Fruit fly (Drosophila melanogaster) whole organism, pupa: ENCODE measurements around the gene Prosalpha2.

Experiments
- CG10348 ChIP-seq: fragments of 200-800 bp; sonication (Bioruptor generic); IDR thresholded peaks from 2 replicates; pipeline ENCODE4 v1.3.6; 2022; ENCODE audit warnings: missing biosample characterization, missing genetic modification characterization
- CG12605 ChIP-seq: fragments of 200-800 bp; sonication (Bioruptor generic); IDR thresholded peaks from 2 replicates; pipeline ENCODE4 v1.3.6; 2022; ENCODE audit warnings: missing biosample characterization, missing genetic modification characterization
- CG13204 ChIP-seq: fragments of 200-800 bp; sonication (Bioruptor generic); optimal IDR thresholded peaks from 2 replicates; lab custom pipeline; 2018; ENCODE audit warnings: missing biosample characterization, mild to moderate bottlenecking, missing genetic modification characterization, moderate library complexity
- CG14655 ChIP-seq: fragments of 200-800 bp; sonication (Bioruptor generic); optimal IDR thresholded peaks from 3 replicates; lab custom pipeline; 2017; ENCODE audit warnings: mild to moderate bottlenecking, missing biosample characterization, missing genetic modification reagents, missing genetic modification characterization
- CG15710 ChIP-seq: fragments of 200-800 bp; sonication (Bioruptor generic); optimal IDR thresholded peaks from 2 replicates; lab custom pipeline; 2018; ENCODE audit warnings: missing biosample characterization, mild to moderate bottlenecking, missing genetic modification characterization, moderate library complexity
- CG17806 ChIP-seq: fragments of 200-800 bp; sonication (Bioruptor generic); optimal IDR thresholded peaks from 2 replicates; lab custom pipeline; 2018; ENCODE audit warnings: missing biosample characterization, mild to moderate bottlenecking, missing genetic modification characterization, moderate library complexity
- CG32121 ChIP-seq: fragments of 200-800 bp; sonication (Bioruptor generic); IDR thresholded peaks from 2 replicates; pipeline ENCODE4 v1.3.6; 2022; ENCODE audit warnings: missing biosample characterization, missing genetic modification characterization
- CG34367 ChIP-seq: fragments of 200-800 bp; sonication (Bioruptor generic); optimal IDR thresholded peaks from 2 replicates; lab custom pipeline; 2018; ENCODE audit warnings: missing biosample characterization, mild to moderate bottlenecking, missing genetic modification characterization
- CG4496 ChIP-seq: fragments of 200-800 bp; sonication (Bioruptor generic); IDR thresholded peaks from 3 replicates; pipeline ENCODE4 v1.3.6; 2022; ENCODE audit warnings: missing biosample characterization, missing genetic modification characterization
- CG8159 ChIP-seq: fragments of 200-800 bp; sonication (Bioruptor generic); optimal IDR thresholded peaks from 3 replicates; lab custom pipeline; 2018; ENCODE audit warnings: missing biosample characterization, mild to moderate bottlenecking, missing genetic modification characterization, moderate library complexity
- CG8301 ChIP-seq: fragments of 200-800 bp; sonication (Bioruptor generic); optimal IDR thresholded peaks from 2 replicates; lab custom pipeline; 2018; ENCODE audit warnings: missing biosample characterization, mild to moderate bottlenecking, missing genetic modification characterization
- CG9948 ChIP-seq: fragments of 200-800 bp; sonication (Bioruptor generic); optimal IDR thresholded peaks from 2 replicates; lab custom pipeline; 2018; ENCODE audit warnings: missing biosample characterization, mild to moderate bottlenecking, missing genetic modification characterization, moderate library complexity
- D1 ChIP-seq: fragments of 200-800 bp; sonication (Bioruptor generic); optimal IDR thresholded peaks from 2 replicates; lab custom pipeline; 2018; ENCODE audit warnings: missing biosample characterization, mild to moderate bottlenecking, missing genetic modification characterization, moderate library complexity
- EcR ChIP-seq: fragments of 200-800 bp; sonication (Bioruptor generic); optimal IDR thresholded peaks from 3 replicates; lab custom pipeline; 2019; ENCODE audit warnings: missing biosample characterization, missing genetic modification characterization, mild to moderate bottlenecking, moderate library complexity, missing genetic modification reagents
- Ets98B ChIP-seq: fragments of 200-800 bp; sonication (Bioruptor generic); IDR thresholded peaks from 2 replicates; pipeline ENCODE4 v1.3.6; 2022; ENCODE audit warnings: missing biosample characterization, missing genetic modification characterization
- Pif1A ChIP-seq: fragments of 200-800 bp; sonication (Bioruptor generic); optimal IDR thresholded peaks from 3 replicates; lab custom pipeline; 2016; ENCODE audit warnings: missing biosample characterization, missing genetic modification characterization
- Pif1B ChIP-seq: fragments of 200-800 bp; sonication (Bioruptor generic); optimal IDR thresholded peaks from 3 replicates; lab custom pipeline; 2016; ENCODE audit warnings: missing biosample characterization, missing genetic modification characterization
- Snoo ChIP-seq: fragments of 200-800 bp; sonication (Bioruptor generic); optimal IDR thresholded peaks from 3 replicates; lab custom pipeline; 2017; ENCODE audit warnings: missing biosample characterization, mild to moderate bottlenecking, missing genetic modification characterization, inconsistent platforms
- fd96Ca ChIP-seq: fragments of 200-800 bp; sonication (Bioruptor generic); IDR thresholded peaks from 3 replicates; pipeline ENCODE4 v1.3.6; 2022; ENCODE audit warnings: missing biosample characterization, missing genetic modification characterization
- gl ChIP-seq: fragments of 200-800 bp; sonication (Bioruptor generic); optimal IDR thresholded peaks from 2 replicates; lab custom pipeline; 2018; ENCODE audit warnings: missing biosample characterization, mild to moderate bottlenecking, missing genetic modification characterization
- rn ChIP-seq: fragments of 200-800 bp; sonication (Bioruptor generic); IDR thresholded peaks from 2 replicates; pipeline ENCODE4 v1.3.6; 2022; ENCODE audit warnings: missing biosample characterization, missing genetic modification characterization

The Prosalpha2 gene

DNA sequence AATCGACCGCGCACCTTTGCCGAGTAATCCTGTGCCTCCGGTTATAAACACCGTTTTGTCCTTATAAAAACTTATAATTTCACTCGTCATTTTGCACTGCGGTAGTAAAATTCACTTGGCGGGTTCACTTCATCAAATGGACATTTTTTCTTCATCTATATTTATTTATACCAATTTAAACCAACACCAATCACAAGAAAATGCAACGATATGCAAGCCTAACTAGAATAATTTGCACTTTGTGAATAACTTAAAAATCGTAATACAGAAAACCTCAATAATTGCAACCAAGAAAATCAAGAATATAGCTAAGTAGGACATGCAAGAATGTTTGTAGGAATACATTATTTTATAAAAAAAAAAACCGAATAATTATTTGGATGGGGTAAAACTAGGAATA lies 35.2 kb upstream of the Prosalpha2 start, which contains the start of the genes CG10096 and CG10097:
Gene CG10096 (minus strand): TSS at position 101 of the 400 bp plus-strand sequence.
Gene CG10097 (minus strand): TSS at position 101 of the 400 bp plus-strand sequence.
- no peak for TF ChIP-seq CG17806
- TF ChIP-seq CG8159 = no peak
- TF ChIP-seq EcR (GFP tag; lab: Kevin White, UChicago) = no peak
- no peak for TF ChIP-seq CG32121
- no peak for TF ChIP-seq Snoo (tag; lab: Kevin White, UChicago)

DNA sequence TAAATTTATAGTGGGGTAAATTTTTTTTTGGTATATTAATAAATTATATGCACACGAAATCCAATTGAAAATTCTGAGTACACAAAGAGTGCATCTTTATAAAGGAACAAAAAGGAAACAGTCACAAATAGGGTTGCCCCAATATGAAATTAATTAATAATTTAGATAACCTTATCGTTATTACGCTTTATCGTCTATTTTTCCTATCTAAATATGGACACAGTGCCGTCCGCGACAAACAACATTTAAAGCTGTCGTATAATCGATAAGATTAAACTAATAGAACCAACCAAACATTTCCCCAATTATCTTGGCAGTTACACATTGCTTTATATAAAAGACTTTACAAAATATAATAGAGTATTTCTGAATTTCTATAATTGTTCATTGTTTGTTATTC lies 33.1 kb upstream of the Prosalpha2 start:
- TF ChIP-seq CG12605 (GFP tag; lab: Robert Waterston, UW) (no peak), CG4496 (no peak), CG34367 (tag; lab: Kevin White, UChicago) (no peak), fd96Ca (no peak), CG8301 (no peak), Pif1B (no peak), CG15710 (tag; lab: Kevin White, UChicago) (no peak), Pif1A (GFP tag; lab: Kevin White, UChicago) (no peak)

DNA sequence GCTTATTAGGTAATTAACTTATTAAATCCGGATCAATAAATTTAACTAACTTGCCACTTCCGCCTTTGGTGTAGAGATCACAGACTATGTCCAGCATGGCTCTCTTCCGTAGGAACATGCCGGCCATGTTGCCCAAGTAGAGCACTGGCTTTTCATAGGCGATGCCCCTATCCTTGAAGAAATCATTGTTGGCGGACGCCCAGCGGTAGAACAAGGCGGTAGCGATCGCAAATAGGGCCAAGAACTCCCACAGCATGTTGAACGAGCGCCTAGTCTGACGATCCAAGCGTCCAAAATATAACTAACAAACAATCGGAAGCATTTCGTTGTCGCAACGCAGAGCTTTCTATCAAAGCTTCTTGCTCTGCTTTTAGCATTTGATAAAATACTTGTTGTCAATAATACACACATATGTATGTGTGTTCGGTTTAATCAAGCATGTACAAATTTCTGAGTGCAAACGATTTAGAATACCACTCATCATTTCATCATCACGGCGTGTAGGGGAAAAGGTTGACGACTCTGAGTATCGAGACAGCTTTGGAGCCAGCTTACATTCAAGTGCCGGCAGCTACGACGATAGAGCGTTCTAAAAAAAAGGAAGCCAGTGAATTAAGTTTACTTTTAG lies 32.4 kb upstream of the Prosalpha2 start, which contains the start of gene Cyp9f3:
Gene Cyp9f3 (minus strand): TSS at position 310 of the 628 bp plus-strand sequence.
- no peak for TF ChIP-seq Pif1A (GFP tag; lab: Kevin White, UChicago)
- no peak for TF ChIP-seq CG8159
- no peak for TF ChIP-seq rn (GFP tag; lab: Robert Waterston, UW)
- TF ChIP-seq D1 (tag; lab: Kevin White, UChicago) = no peak
- no peak for TF ChIP-seq fd96Ca
- TF ChIP-seq CG32121 = no peak
- TF ChIP-seq CG15710 (tag; lab: Kevin White, UChicago) = no peak
- TF ChIP-seq CG8301 = no peak
- no peak for TF ChIP-seq Snoo (tag; lab: Kevin White, UChicago)
- no peak for TF ChIP-seq CG34367 (tag; lab: Kevin White, UChicago)
- TF ChIP-seq CG17806 = no peak
- no peak for TF ChIP-seq CG13204 (GFP tag; lab: Kevin White, UChicago)

- TF ChIP-seq CG12605 (GFP tag; lab: Robert Waterston, UW) (peak; percentile 35; the same call in 1 of the 2 replicates), CG17806 (no peak)
Observed at dm6 chr3R:12401672-12402296, 29.3 kb upstream of the Prosalpha2 start, which contains the start of gene DNAlig3. DNAlig3 (minus strand) TSS chr3R:12401839.

dm6 chr3R:12402935-12403334 lies 28.2 kb upstream of the Prosalpha2 start:
- TF ChIP-seq CG14655 (GFP tag; lab: Kevin White, UChicago) (peak; percentile 95), D1 (tag; lab: Kevin White, UChicago) (peak; percentile 99), CG17806 (peak; percentile 97), CG12605 (GFP tag; lab: Robert Waterston, UW) (peak; percentile 96), Pif1A (GFP tag; lab: Kevin White, UChicago) (peak; percentile 95), CG4496 (no peak), Ets98B (peak; percentile 96), CG13204 (GFP tag; lab: Kevin White, UChicago) (no peak), Snoo (tag; lab: Kevin White, UChicago) (peak; percentile 98), CG34367 (tag; lab: Kevin White, UChicago) (peak; percentile 98), Pif1B (peak; percentile 97), gl (tag; lab: Kevin White, UChicago) (peak; percentile 93), CG9948 (tag; lab: Kevin White, UChicago) (peak; percentile 98), fd96Ca (peak; percentile 84), rn (GFP tag; lab: Robert Waterston, UW) (peak; percentile 84), EcR (GFP tag; lab: Kevin White, UChicago) (peak; percentile 22), CG8301 (peak; percentile 100), CG15710 (tag; lab: Kevin White, UChicago) (peak; percentile 97), CG8159 (peak; percentile 100), CG32121 (peak; percentile 93), CG10348 (GFP tag; lab: Robert Waterston, UW) (no peak)

dm6 chr3R:12405134-12405533 lies 26.0 kb upstream of the Prosalpha2 start:
- TF ChIP-seq Pif1B (no peak), CG10348 (GFP tag; lab: Robert Waterston, UW) (no peak), rn (GFP tag; lab: Robert Waterston, UW) (no peak)
- TF ChIP-seq, all 21 proteins: peak for 0

DNA sequence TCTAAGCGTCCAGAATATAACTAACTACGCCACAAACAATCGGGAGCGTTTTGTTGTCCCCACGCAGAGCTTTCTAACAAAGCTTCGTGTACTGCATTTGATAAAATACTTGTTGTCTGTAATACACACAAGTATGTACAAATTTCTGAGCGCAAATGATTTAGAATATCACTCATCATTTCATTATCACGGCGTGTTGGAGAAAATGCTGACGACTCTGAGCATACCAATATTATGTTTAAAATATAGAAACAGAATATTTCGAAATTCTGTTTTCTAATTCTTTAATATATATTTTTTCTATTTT lies 25.2 kb upstream of the Prosalpha2 start, which contains the start of gene Cyp9f2:
Gene Cyp9f2 (minus strand): TSS at position 101 of the 307 bp plus-strand sequence.
- TF ChIP-seq CG8301 (no peak), CG13204 (GFP tag; lab: Kevin White, UChicago) (no peak)
